Fruit fly (Drosophila melanogaster): ENCODE data around the gene hng3.
A peak's percentile ranks its signal among the peaks of the same experiment; 100 is the strongest.

Gene hng3

DNA sequence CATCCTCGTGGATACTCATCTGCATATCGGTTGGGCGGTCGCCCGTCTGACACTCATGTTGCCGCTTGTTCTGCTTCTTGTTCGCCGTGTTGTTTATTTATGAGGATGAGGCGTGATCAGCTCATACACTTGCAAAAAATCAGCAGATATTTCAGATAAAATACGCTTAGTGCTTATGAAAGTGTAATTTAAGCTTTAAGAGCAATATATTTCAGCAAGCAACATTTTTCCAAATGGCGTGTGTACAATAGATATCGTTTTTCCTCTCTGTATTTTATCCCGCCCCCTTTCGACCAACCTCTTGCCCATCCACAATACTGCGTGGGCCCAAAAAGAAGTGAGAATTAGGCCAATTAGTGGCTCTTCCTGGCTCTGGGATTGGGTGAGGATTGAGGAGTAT is 16.9 kb upstream of the hng3 start (continued):
- peak; percentile 58 for TF ChIP-seq CG14667 (GFP tag; IDR thresholded peaks at IDR 0.05)
- TF ChIP-seq CG4707 (GFP tag; optimal IDR thresholded peaks at IDR 0.05), result peak; percentile 6
- TF ChIP-seq CG2120 (GFP tag; optimal IDR thresholded peaks at IDR 0.05), result no peak
- TF ChIP-seq Awh (GFP tag; IDR thresholded peaks at IDR 0.05), result peak; percentile 43; the same call in 1 of the 2 replicates
- TF ChIP-seq CG11504 (tag; optimal IDR thresholded peaks at IDR 0.05), result peak; percentile 65
- TF ChIP-seq CG8290 (GFP tag; optimal IDR thresholded peaks at IDR 0.05), result peak; percentile 22
- TF ChIP-seq CG8290 (tag; optimal IDR thresholded peaks at IDR 0.05), result peak in 1 of 2 experiments; percentile 30
- TF ChIP-seq CG8765 (GFP tag; IDR thresholded peaks at IDR 0.05), result no peak
- no peak for TF ChIP-seq Hr39 (optimal IDR thresholded peaks at IDR 0.05)
- no peak for TF ChIP-seq CG6791 (GFP tag; IDR thresholded peaks at IDR 0.05; ENCODE audit: partially characterized antibody)
- TF ChIP-seq zfh1 (GFP tag; IDR thresholded peaks at IDR 0.05), result peak; percentile 79
- TF ChIP-seq CG3847 (GFP tag; IDR thresholded peaks at IDR 0.05), result 0 out of 2 replicates have a peak, but pooled peaks have one; percentile 20
- no peak for TF ChIP-seq abd-A (tag; optimal IDR thresholded peaks at IDR 0.05)
- no peak for TF ChIP-seq Trl (optimal IDR thresholded peaks at IDR 0.05)
- TF ChIP-seq Trl (GFP tag; optimal IDR thresholded peaks at IDR 0.05), result no peak
- TF ChIP-seq CG18262 (tag; optimal IDR thresholded peaks at IDR 0.05), result peak; percentile 71
- TF ChIP-seq HLH3B (GFP tag; IDR thresholded peaks at IDR 0.05), result peak; percentile 63
- TF ChIP-seq al (GFP tag; IDR thresholded peaks at IDR 0.05), result no peak
- TF ChIP-seq Optix (GFP tag; IDR thresholded peaks at IDR 0.05), result peak; percentile 62; the same call in 1 of the 3 replicates
- TF ChIP-seq fd64A (GFP tag; optimal IDR thresholded peaks at IDR 0.05), result peak; percentile 43
- TF ChIP-seq Opbp (GFP tag; IDR thresholded peaks at IDR 0.05; ENCODE audit: partially characterized antibody), result no peak
- peak; percentile 41 for TF ChIP-seq unpg (GFP tag; optimal IDR thresholded peaks at IDR 0.05)
- TF ChIP-seq fd102C (GFP tag; optimal IDR thresholded peaks at IDR 0.05), result no peak
- no peak for TF ChIP-seq Fer1 (GFP tag; optimal IDR thresholded peaks at IDR 0.05)
- TF ChIP-seq zen (tag; optimal IDR thresholded peaks at IDR 0.05), result peak; percentile 16
- peak; percentile 59; the same call in 1 of the 2 replicates for TF ChIP-seq sisA (GFP tag; IDR thresholded peaks at IDR 0.05)
- TF ChIP-seq crc (GFP tag; optimal IDR thresholded peaks at IDR 0.05), result no peak
- TF ChIP-seq twi (tag; optimal IDR thresholded peaks at IDR 0.05), result peak; percentile 12
- peak; percentile 69 for TF ChIP-seq CG15601 (tag; optimal IDR thresholded peaks at IDR 0.05)
- TF ChIP-seq lbe (GFP tag; optimal IDR thresholded peaks at IDR 0.05), result peak; percentile 34
- peak; percentile 5 for TF ChIP-seq CG12659 (GFP tag; optimal IDR thresholded peaks at IDR 0.05)
- peak; percentile 30 for TF ChIP-seq CG8924 (tag; optimal IDR thresholded peaks at IDR 0.05)
- TF ChIP-seq fd3F (GFP tag; optimal IDR thresholded peaks at IDR 0.05), result no peak
- TF ChIP-seq ems (GFP tag; optimal IDR thresholded peaks at IDR 0.05), result peak; percentile 17
- TF ChIP-seq Elba2 (GFP tag; optimal IDR thresholded peaks at IDR 0.05), result no peak
- no peak for TF ChIP-seq D (optimal IDR thresholded peaks at IDR 0.05)
- peak; percentile 67 for TF ChIP-seq D (GFP tag; optimal IDR thresholded peaks at IDR 0.05)
- peak; percentile 41 for TF ChIP-seq jumu (GFP tag; optimal IDR thresholded peaks at IDR 0.05)
- TF ChIP-seq row (GFP tag; IDR thresholded peaks at IDR 0.05), result peak; percentile 69
- peak; percentile 20 for TF ChIP-seq CG10267 (tag; optimal IDR thresholded peaks at IDR 0.05)
- peak; percentile 5 for TF ChIP-seq ind (GFP tag; optimal IDR thresholded peaks at IDR 0.05)
- TF ChIP-seq CG1233 (GFP tag; optimal IDR thresholded peaks at IDR 0.05), result peak; percentile 5
- TF ChIP-seq PHDP (tag; optimal IDR thresholded peaks at IDR 0.05), result peak; percentile 37
- TF ChIP-seq Gug (GFP tag; IDR thresholded peaks at IDR 0.05), result peak; percentile 47; the same call in 3 of the 4 replicates
- TF ChIP-seq pnt (GFP tag; optimal IDR thresholded peaks at IDR 0.05), result peak; percentile 52
- TF ChIP-seq CG5953 (GFP tag; IDR thresholded peaks at IDR 0.05), result no peak
- no peak for TF ChIP-seq gt (GFP tag; IDR thresholded peaks at IDR 0.05)
- TF ChIP-seq ATbp (GFP tag; optimal IDR thresholded peaks at IDR 0.05), result peak; percentile 59
- TF ChIP-seq eyg (GFP tag; optimal IDR thresholded peaks at IDR 0.05), result no peak
- TF ChIP-seq lov (optimal IDR thresholded peaks at IDR 0.05), result no peak
- TF ChIP-seq lov (GFP tag; IDR thresholded peaks at IDR 0.05), result peak; percentile 62; the same call in 2 of the 3 replicates
- peak; percentile 51; the same call in 1 of the 3 replicates for TF ChIP-seq CG17361 (GFP tag; IDR thresholded peaks at IDR 0.05)
- peak; percentile 45 for TF ChIP-seq Mes4 (GFP tag; optimal IDR thresholded peaks at IDR 0.05)

All from whole organism, embryonic.